Fruit fly (Drosophila melanogaster): ENCODE measurements around the gene CG13613.
A peak's percentile ranks its signal among the peaks of the same experiment; 100 is the strongest.

The CG13613 gene

DNA sequence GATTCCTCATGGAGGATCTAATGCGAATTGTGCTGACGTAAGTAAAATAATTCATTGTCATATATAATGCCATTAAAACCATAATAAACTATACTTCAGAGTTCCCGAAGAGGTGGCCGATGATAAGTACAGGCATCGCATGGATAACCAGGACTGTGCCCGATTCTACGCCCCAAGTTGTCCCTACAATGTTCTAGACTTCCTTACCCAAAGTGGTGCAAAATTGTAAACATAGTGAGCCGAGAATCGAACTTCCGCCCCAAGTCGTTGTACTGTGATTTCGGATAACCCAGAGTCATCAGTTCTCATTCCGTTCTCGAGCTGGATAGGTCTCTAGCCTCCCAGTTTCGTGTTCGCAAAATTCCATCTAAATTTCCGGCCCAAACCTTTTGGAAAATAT, 2.5 kb upstream of the CG13613 start, which contains the start of gene CG33340:
Gene CG33340 (plus strand): TSS at position 301 of the 400 bp plus-strand sequence.
- no peak for TF ChIP-seq CG7368 (GFP tag; optimal IDR thresholded peaks at IDR 0.05)
- no peak for TF ChIP-seq Eip93F (GFP tag; optimal IDR thresholded peaks at IDR 0.05)
- TF ChIP-seq salr (GFP tag; optimal IDR thresholded peaks at IDR 0.05): no peak
- no peak for TF ChIP-seq CG6808 (GFP tag; optimal IDR thresholded peaks at IDR 0.05)
- no peak for TF ChIP-seq Eip75B (GFP tag; optimal IDR thresholded peaks at IDR 0.05)
- TF ChIP-seq dac (GFP tag; optimal IDR thresholded peaks at IDR 0.05): no peak
- no peak for TF ChIP-seq CG6792 (GFP tag; optimal IDR thresholded peaks at IDR 0.05)
- TF ChIP-seq CG8632 (GFP tag; optimal IDR thresholded peaks at IDR 0.05): no peak
- TF ChIP-seq Ets96B (tag; optimal IDR thresholded peaks at IDR 0.05): no peak
- TF ChIP-seq fd85E (GFP tag; optimal IDR thresholded peaks at IDR 0.05): no peak
- TF ChIP-seq CG10669 (GFP tag; optimal IDR thresholded peaks at IDR 0.05): no peak
- TF ChIP-seq CG6854 (GFP tag; optimal IDR thresholded peaks at IDR 0.05): no peak
- no peak for TF ChIP-seq Sox14 (GFP tag; optimal IDR thresholded peaks at IDR 0.05)
- TF ChIP-seq CG11294 (GFP tag; IDR thresholded peaks at IDR 0.05): no peak
- no peak for TF ChIP-seq CG34406 (GFP tag; optimal IDR thresholded peaks at IDR 0.05)

DNA sequence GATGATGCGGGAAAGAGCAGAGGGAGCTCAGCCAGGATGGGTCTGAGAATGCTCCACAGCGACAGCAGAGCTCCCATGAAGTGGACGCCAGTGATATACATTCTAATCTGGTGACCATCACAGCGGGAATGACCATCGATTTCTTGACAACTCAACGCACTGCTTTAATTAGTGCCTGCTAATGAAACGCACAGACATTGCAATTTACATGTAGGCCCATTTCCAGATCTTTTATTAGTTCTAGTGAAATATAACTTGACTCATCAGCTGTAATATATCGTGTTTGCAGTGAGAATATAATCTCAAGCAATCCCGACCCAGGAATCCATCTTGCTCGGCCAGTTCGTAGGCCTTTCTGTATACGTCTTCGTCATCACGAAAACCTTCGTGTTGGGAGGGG, 1.8 kb downstream of the CG13613 start, which contains the start of gene CG42811:
Gene CG42811 (minus strand): TSS at position 101 of the 400 bp plus-strand sequence.
- no peak for TF ChIP-seq lz (GFP tag; optimal IDR thresholded peaks at IDR 0.05)
- no peak for TF ChIP-seq vri (GFP tag; optimal IDR thresholded peaks at IDR 0.05)
- no peak for TF ChIP-seq CG34406 (GFP tag; optimal IDR thresholded peaks at IDR 0.05)
- no peak for TF ChIP-seq Sox14 (GFP tag; optimal IDR thresholded peaks at IDR 0.05)
- no peak for TF ChIP-seq Eip93F (GFP tag; optimal IDR thresholded peaks at IDR 0.05)
- no peak for TF ChIP-seq net (GFP tag; optimal IDR thresholded peaks at IDR 0.05)

DNA sequence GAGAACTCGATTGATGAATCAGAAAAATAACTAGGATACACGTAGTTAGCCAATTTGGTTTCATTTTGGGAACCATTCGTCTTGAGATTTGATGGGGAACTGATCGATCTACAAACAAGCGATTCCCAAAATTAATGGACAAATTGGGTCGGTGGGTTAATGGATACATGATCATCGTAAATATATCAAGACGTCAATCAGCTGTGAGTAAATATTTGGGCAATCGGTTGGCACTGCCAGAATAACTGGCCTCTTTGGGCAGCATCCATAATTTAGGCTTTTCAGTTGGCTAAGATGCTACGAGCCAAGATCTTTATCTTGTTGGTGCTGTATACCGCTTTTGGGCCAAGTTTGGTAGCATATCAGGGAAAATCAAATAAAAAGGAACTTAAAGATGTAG, 2.7 kb downstream of the CG13613 start, which contains the start of the genes CG42812 and CG33341:
Gene CG42812 (minus strand): TSS at position 101 of the 400 bp plus-strand sequence.
Gene CG33341 (plus strand): TSS at position 295 of the 400 bp plus-strand sequence.
- no peak for TF ChIP-seq CG6163 (GFP tag; IDR thresholded peaks at IDR 0.05)
- TF ChIP-seq svp (GFP tag): peak; percentile 20

DNA sequence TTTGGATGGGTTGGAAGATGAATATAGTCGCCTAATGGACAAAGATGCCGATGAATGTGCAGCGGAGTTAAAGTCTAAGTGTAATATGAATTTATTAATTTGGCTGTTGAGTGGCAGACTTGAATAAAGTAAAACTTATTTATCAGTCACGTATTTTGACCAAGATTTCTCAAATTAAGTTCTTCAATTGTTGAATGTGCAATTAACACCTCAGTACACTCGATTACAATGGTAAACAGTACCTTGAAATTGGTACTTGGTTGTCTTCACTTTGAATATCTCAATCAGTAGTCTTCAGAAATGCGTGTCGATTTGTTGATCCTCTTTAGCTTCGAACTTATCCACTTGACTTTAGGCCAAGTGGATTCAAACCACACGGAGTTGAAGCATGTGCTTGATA, 3.9 kb downstream of the CG13613 start, which contains the start of gene CG13614:
Gene CG13614 (plus strand): TSS at position 301 of the 400 bp plus-strand sequence.
- TF ChIP-seq Blimp-1 (GFP tag; optimal IDR thresholded peaks at IDR 0.05) (no peak), CG7368 (GFP tag; optimal IDR thresholded peaks at IDR 0.05) (no peak), Ets21C (GFP tag; optimal IDR thresholded peaks at IDR 0.05) (no peak), Hr39 (GFP tag; optimal IDR thresholded peaks at IDR 0.05) (no peak), Eip93F (GFP tag; optimal IDR thresholded peaks at IDR 0.05) (no peak), ss (GFP tag; optimal IDR thresholded peaks at IDR 0.05) (no peak), CG15336 (GFP tag; IDR thresholded peaks at IDR 0.05) (no peak), CG8319 (GFP tag; optimal IDR thresholded peaks at IDR 0.05) (no peak), eg (GFP tag; IDR thresholded peaks at IDR 0.05) (no peak)

DNA sequence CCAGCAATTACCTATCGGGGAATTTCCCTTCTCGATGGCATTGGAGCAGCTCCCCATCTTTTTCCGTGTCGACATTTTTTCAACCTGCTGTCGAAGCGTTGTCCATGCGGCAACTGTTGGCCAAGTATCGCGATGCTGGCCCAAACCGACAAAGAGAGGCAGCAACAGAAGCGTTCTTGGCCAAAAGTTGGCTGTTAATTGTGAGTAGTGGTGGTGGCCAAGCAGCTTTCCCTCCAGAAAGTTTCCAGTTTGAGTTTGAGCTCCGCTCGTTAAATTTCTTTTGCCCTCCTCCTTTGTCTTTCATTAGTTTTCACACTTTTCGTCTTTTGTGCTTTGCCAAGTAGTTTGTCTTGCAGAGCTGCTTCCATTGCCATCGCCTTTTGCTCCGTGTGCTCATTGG, 7.3 kb downstream of the CG13613 start, which contains the start of gene CG17782:
Gene CG17782 (minus strand): TSS at position 101 of the 400 bp plus-strand sequence.
- TF ChIP-seq CG1621 (tag; optimal IDR thresholded peaks at IDR 0.05): no peak
- TF ChIP-seq acj6 (GFP tag; optimal IDR thresholded peaks at IDR 0.05): no peak
- no peak for TF ChIP-seq CG32006 (GFP tag; optimal IDR thresholded peaks at IDR 0.05)
- TF ChIP-seq CG7368 (GFP tag; optimal IDR thresholded peaks at IDR 0.05): no peak
- TF ChIP-seq CG11294 (GFP tag; IDR thresholded peaks at IDR 0.05): no peak
- no peak for TF ChIP-seq Eip78C (GFP tag)
- no peak for TF ChIP-seq topi (GFP tag; optimal IDR thresholded peaks at IDR 0.05)
- TF ChIP-seq CG9139 (GFP tag; optimal IDR thresholded peaks at IDR 0.05): no peak
- no peak for TF ChIP-seq CG3919 (GFP tag; optimal IDR thresholded peaks at IDR 0.05)
- TF ChIP-seq Gug (GFP tag; IDR thresholded peaks at IDR 0.05): no peak
- TF ChIP-seq Smox (GFP tag; optimal IDR thresholded peaks at IDR 0.05): no peak
- TF ChIP-seq CG8119 (GFP tag; IDR thresholded peaks at IDR 0.05): no peak
- TF ChIP-seq net (GFP tag; optimal IDR thresholded peaks at IDR 0.05): no peak
- TF ChIP-seq CG3032 (tag; optimal IDR thresholded peaks at IDR 0.05): no peak
- no peak for TF ChIP-seq spab (GFP tag; optimal IDR thresholded peaks at IDR 0.05)
- no peak for TF ChIP-seq Met (GFP tag; optimal IDR thresholded peaks at IDR 0.05)
- TF ChIP-seq Hr4 (GFP tag; optimal IDR thresholded peaks at IDR 0.05): no peak
- no peak for TF ChIP-seq CG16779 (tag; optimal IDR thresholded peaks at IDR 0.05)
- no peak for TF ChIP-seq pdm3 (GFP tag; optimal IDR thresholded peaks at IDR 0.05)

Data from whole organism, prepupa.